In the genomic region with DNA sequence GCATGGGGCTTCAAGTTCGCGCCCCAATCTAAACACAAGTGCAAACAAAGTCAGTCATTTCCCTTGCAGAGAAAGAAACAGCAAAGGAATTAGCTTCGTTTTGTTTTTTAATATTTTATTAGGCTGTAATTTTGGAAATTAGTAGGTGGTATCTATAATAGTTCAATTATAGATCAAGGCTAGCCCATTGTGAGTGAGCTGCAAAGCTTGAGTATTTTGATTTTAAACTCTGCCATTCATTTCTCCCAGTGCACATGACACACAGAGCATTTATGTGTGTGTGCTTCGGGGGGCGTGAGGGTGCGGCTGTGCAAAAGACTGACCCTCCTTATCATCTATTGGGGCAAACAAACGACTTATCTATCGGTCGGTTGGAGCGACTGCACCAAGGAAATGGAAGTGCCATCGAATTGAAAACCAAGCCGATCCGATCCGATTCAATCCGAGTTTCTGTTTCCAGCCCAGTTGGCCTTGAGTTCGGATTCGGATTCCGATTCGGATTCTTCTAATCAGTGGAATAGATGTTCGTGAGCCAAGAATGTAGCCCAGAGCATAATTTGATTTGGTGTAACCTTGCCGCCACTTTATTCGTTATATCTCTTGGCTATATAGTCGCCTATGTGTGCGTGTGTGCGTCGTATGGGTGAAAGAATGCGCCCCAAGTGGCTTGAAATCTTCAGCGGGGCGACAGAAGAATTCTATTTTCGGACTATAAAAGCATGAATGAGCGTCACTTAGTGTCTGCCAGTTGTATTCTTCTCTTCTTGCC, we compare ENCODE assay signal across 3 fruit fly cellular contexts.
TF ChIP-seq lines count a peak whose summit lies in the region.

No protein-coding gene starts in this region.

TF ChIP-seq in whole organism, adult, 20 proteins besides CTCF, POLR2A, EP300 and RAD21 (continued from another document):
- TF ChIP-seq cnc (optimal IDR thresholded peaks at IDR 0.05; lab: Kevin White, UChicago) (no peak), toe (GFP tag; optimal IDR thresholded peaks at IDR 0.05; lab: Kevin White, UChicago) (peak; percentile 47), CG14711 (tag; optimal IDR thresholded peaks at IDR 0.05; lab: Kevin White, UChicago) (peak; percentile 49)
TF ChIP-seq in whole organism, adult: peak in this region for 9.

TF ChIP-seq in whole organism, embryonic, 481 proteins besides CTCF, POLR2A, EP300 and RAD21 (continued from another document and continues in another):
- TF ChIP-seq corto (GFP tag; optimal IDR thresholded peaks at IDR 0.05; lab: Kevin White, UChicago) (no peak), sd (tag; optimal IDR thresholded peaks at IDR 0.05; lab: Kevin White, UChicago) (peak; percentile 94), sr (GFP tag; IDR thresholded peaks at IDR 0.05; lab: Robert Waterston, UW) (no peak), Max (GFP tag; optimal IDR thresholded peaks at IDR 0.05; lab: Kevin White, UChicago) (no peak), chinmo (GFP tag; IDR thresholded peaks at IDR 0.05; lab: Robert Waterston, UW; ENCODE audit: partially characterized antibody) (0 out of 4 replicates have a peak, but pooled peaks have one; percentile 68), CG5180 (GFP tag; optimal IDR thresholded peaks at IDR 0.05; lab: Kevin White, UChicago) (no peak), kni (GFP tag; optimal IDR thresholded peaks at IDR 0.05; lab: Kevin White, UChicago) (no peak), nau (GFP tag; optimal IDR thresholded peaks at IDR 0.05; lab: Kevin White, UChicago) (no peak), Doc3 (GFP tag; IDR thresholded peaks at IDR 0.05; lab: Robert Waterston, UW; ENCODE audit: partially characterized antibody) (no peak), peb (GFP tag; IDR thresholded peaks at IDR 0.05; lab: Robert Waterston, UW) (no peak), gt (GFP tag; IDR thresholded peaks at IDR 0.05; lab: Robert Waterston, UW) (no peak), klu (GFP tag; IDR thresholded peaks at IDR 0.05; lab: Robert Waterston, UW) (peak; percentile 18; the same call in 1 of the 2 replicates), lola (GFP tag; optimal IDR thresholded peaks at IDR 0.05; lab: Kevin White, UChicago) (no peak), pum (GFP tag; optimal IDR thresholded peaks at IDR 0.05; lab: Kevin White, UChicago) (peak; percentile 71), exex (tag; optimal IDR thresholded peaks at IDR 0.05; lab: Kevin White, UChicago) (no peak), CG16863 (GFP tag; optimal IDR thresholded peaks at IDR 0.05; lab: Kevin White, UChicago) (no peak), CG7987 (GFP tag; optimal IDR thresholded peaks at IDR 0.05; lab: Kevin White, UChicago) (no peak), Chrac-16 (GFP tag; optimal IDR thresholded peaks at IDR 0.05; lab: Kevin White, UChicago) (no peak), pnt (GFP tag; optimal IDR thresholded peaks at IDR 0.05; lab: Kevin White, UChicago) (peak; percentile 37), CG14965 (GFP tag; optimal IDR thresholded peaks at IDR 0.05; lab: Kevin White, UChicago; ENCODE audit: borderline replicate concordance) (no peak), otp (GFP tag; IDR thresholded peaks at IDR 0.05; lab: Robert Waterston, UW) (no peak), Hr3 (GFP tag; optimal IDR thresholded peaks at IDR 0.05; lab: Kevin White, UChicago) (peak; percentile 10), yki (optimal IDR thresholded peaks at IDR 0.05; lab: Kevin White, UChicago) (no peak), bbx (GFP tag; IDR thresholded peaks at IDR 0.05; lab: Robert Waterston, UW; ENCODE audit: partially characterized antibody) (no peak), maf-S (GFP tag; optimal IDR thresholded peaks at IDR 0.05; lab: Kevin White, UChicago) (no peak), CG15073 (GFP tag; optimal IDR thresholded peaks at IDR 0.05; lab: Kevin White, UChicago) (no peak), Dp (GFP tag; optimal IDR thresholded peaks at IDR 0.05; lab: Kevin White, UChicago) (no peak), CG15601 (tag; optimal IDR thresholded peaks at IDR 0.05; lab: Kevin White, UChicago) (no peak), tx (GFP tag; optimal IDR thresholded peaks at IDR 0.05; lab: Kevin White, UChicago) (no peak), Poxn (GFP tag; IDR thresholded peaks at IDR 0.05; lab: Robert Waterston, UW) (no peak), vfl (GFP tag; optimal IDR thresholded peaks at IDR 0.05; lab: Kevin White, UChicago) (no peak), MESR4 (GFP tag; optimal IDR thresholded peaks at IDR 0.05; lab: Kevin White, UChicago) (no peak), Optix (GFP tag; IDR thresholded peaks at IDR 0.05; lab: Robert Waterston, UW) (0 out of 3 replicates have a peak, but pooled peaks have one; percentile 47), CG17568 (GFP tag; optimal IDR thresholded peaks at IDR 0.05; lab: Kevin White, UChicago) (no peak), CG5953 (GFP tag; IDR thresholded peaks at IDR 0.05; lab: Robert Waterston, UW) (no peak), crp (GFP tag; optimal IDR thresholded peaks at IDR 0.05; lab: Kevin White, UChicago) (peak in 1 of 2 experiments; percentile 8), CG1603 (tag; optimal IDR thresholded peaks at IDR 0.05; lab: Kevin White, UChicago) (peak; percentile 26), unpg (GFP tag; optimal IDR thresholded peaks at IDR 0.05; lab: Kevin White, UChicago) (peak; percentile 29), CG15696 (tag; optimal IDR thresholded peaks at IDR 0.05; lab: Kevin White, UChicago) (no peak), Nf-YB (GFP tag; optimal IDR thresholded peaks at IDR 0.05; lab: Kevin White, UChicago) (no peak), az2 (GFP tag; optimal IDR thresholded peaks at IDR 0.05; lab: Kevin White, UChicago) (no peak), CG12391 (tag; optimal IDR thresholded peaks at IDR 0.05; lab: Kevin White, UChicago) (peak; percentile 29), HLHmδ (GFP tag; optimal IDR thresholded peaks at IDR 0.05; lab: Kevin White, UChicago) (no peak), CG7839 (tag; optimal IDR thresholded peaks at IDR 0.05; lab: Kevin White, UChicago) (peak; percentile 50), CG1233 (GFP tag; optimal IDR thresholded peaks at IDR 0.05; lab: Kevin White, UChicago) (no peak), ash1 (GFP tag; optimal IDR thresholded peaks at IDR 0.05; lab: Kevin White, UChicago) (no peak), HmgZ (tag; optimal IDR thresholded peaks at IDR 0.05; lab: Kevin White, UChicago) (no peak), HLH54F (GFP tag; optimal IDR thresholded peaks at IDR 0.05; lab: Kevin White, UChicago) (no peak), CG18262 (tag; optimal IDR thresholded peaks at IDR 0.05; lab: Kevin White, UChicago) (peak; percentile 38), NK7.1 (GFP tag; optimal IDR thresholded peaks at IDR 0.05; lab: Kevin White, UChicago) (no peak), stc (GFP tag; IDR thresholded peaks at IDR 0.05; lab: Robert Waterston, UW) (peak; percentile 31; the same call in 1 of the 2 replicates), CG1792 (GFP tag; optimal IDR thresholded peaks at IDR 0.05; lab: Kevin White, UChicago) (no peak), Taf1 (GFP tag; IDR thresholded peaks at IDR 0.05; lab: Robert Waterston, UW) (no peak), ro (GFP tag; IDR thresholded peaks at IDR 0.05; lab: Robert Waterston, UW) (no peak), CG10209 (GFP tag; optimal IDR thresholded peaks at IDR 0.05; lab: Kevin White, UChicago) (peak; percentile 8), CG8944 (GFP tag; optimal IDR thresholded peaks at IDR 0.05; lab: Kevin White, UChicago) (no peak), CG11504 (tag; optimal IDR thresholded peaks at IDR 0.05; lab: Kevin White, UChicago) (peak; percentile 57), tup (GFP tag; optimal IDR thresholded peaks at IDR 0.05; lab: Kevin White, UChicago) (no peak), CG15011 (GFP tag; optimal IDR thresholded peaks at IDR 0.05; lab: Kevin White, UChicago) (no peak), CG6791 (GFP tag; IDR thresholded peaks at IDR 0.05; lab: Robert Waterston, UW; ENCODE audit: partially characterized antibody) (no peak)

TF ChIP-seq in whole organism, prepupa, 60 proteins besides CTCF, POLR2A, EP300 and RAD21 (continued from another document):
- TF ChIP-seq pdm3 (GFP tag; optimal IDR thresholded peaks at IDR 0.05; lab: Kevin White, UChicago) (peak; percentile 21), Met (GFP tag; optimal IDR thresholded peaks at IDR 0.05; lab: Kevin White, UChicago) (no peak), CG9139 (GFP tag; optimal IDR thresholded peaks at IDR 0.05; lab: Kevin White, UChicago) (no peak), Hr39 (GFP tag; optimal IDR thresholded peaks at IDR 0.05; lab: Kevin White, UChicago) (no peak), Lpt (GFP tag; optimal IDR thresholded peaks at IDR 0.05; lab: Kevin White, UChicago) (no peak), fkh (GFP tag; optimal IDR thresholded peaks at IDR 0.05; lab: Kevin White, UChicago) (peak; percentile 14), Gug (GFP tag; IDR thresholded peaks at IDR 0.05; lab: Robert Waterston, UW) (peak; percentile 57; the same call in 1 of the 2 replicates), CG31627 (GFP tag; optimal IDR thresholded peaks at IDR 0.05; lab: Kevin White, UChicago) (no peak), CG3919 (GFP tag; optimal IDR thresholded peaks at IDR 0.05; lab: Kevin White, UChicago) (peak; percentile 4), Eip93F (GFP tag; optimal IDR thresholded peaks at IDR 0.05; lab: Kevin White, UChicago) (no peak), vri (GFP tag; optimal IDR thresholded peaks at IDR 0.05; lab: Kevin White, UChicago) (no peak), net (GFP tag; optimal IDR thresholded peaks at IDR 0.05; lab: Kevin White, UChicago) (no peak), lz (GFP tag; optimal IDR thresholded peaks at IDR 0.05; lab: Kevin White, UChicago) (peak; percentile 3), Eip75B (GFP tag; optimal IDR thresholded peaks at IDR 0.05; lab: Kevin White, UChicago) (no peak), CG11762 (GFP tag; optimal IDR thresholded peaks at IDR 0.05; lab: Kevin White, UChicago; ENCODE audit: insufficient read depth) (no peak), CG10631 (GFP tag; optimal IDR thresholded peaks at IDR 0.05; lab: Kevin White, UChicago) (no peak), CG10669 (GFP tag; optimal IDR thresholded peaks at IDR 0.05; lab: Kevin White, UChicago) (no peak), Blimp-1 (GFP tag; optimal IDR thresholded peaks at IDR 0.05; lab: Kevin White, UChicago) (no peak), CG32006 (GFP tag; optimal IDR thresholded peaks at IDR 0.05; lab: Kevin White, UChicago) (peak; percentile 72), CG6792 (GFP tag; optimal IDR thresholded peaks at IDR 0.05; lab: Kevin White, UChicago) (no peak), Sox102F (GFP tag; optimal IDR thresholded peaks at IDR 0.05; lab: Kevin White, UChicago) (no peak), cyc (GFP tag; optimal IDR thresholded peaks at IDR 0.05; lab: Kevin White, UChicago) (no peak), CG6808 (GFP tag; optimal IDR thresholded peaks at IDR 0.05; lab: Kevin White, UChicago) (no peak), CG6854 (GFP tag; optimal IDR thresholded peaks at IDR 0.05; lab: Kevin White, UChicago) (no peak), Sox15 (GFP tag; optimal IDR thresholded peaks at IDR 0.05; lab: Kevin White, UChicago) (no peak), Hr4 (GFP tag; optimal IDR thresholded peaks at IDR 0.05; lab: Kevin White, UChicago) (peak; percentile 73), CG6276 (GFP tag; optimal IDR thresholded peaks at IDR 0.05; lab: Kevin White, UChicago) (peak; percentile 46), spab (GFP tag; optimal IDR thresholded peaks at IDR 0.05; lab: Kevin White, UChicago) (no peak), CG11902 (GFP tag; optimal IDR thresholded peaks at IDR 0.05; lab: Kevin White, UChicago) (no peak), esn (GFP tag; optimal IDR thresholded peaks at IDR 0.05; lab: Kevin White, UChicago) (no peak), Hr38 (GFP tag; optimal IDR thresholded peaks at IDR 0.05; lab: Kevin White, UChicago) (no peak), CG11294 (GFP tag; IDR thresholded peaks at IDR 0.05; lab: Robert Waterston, UW) (peak; percentile 53; the same call in 1 of the 2 replicates), salr (GFP tag; optimal IDR thresholded peaks at IDR 0.05; lab: Kevin White, UChicago) (no peak), CG8632 (GFP tag; optimal IDR thresholded peaks at IDR 0.05; lab: Kevin White, UChicago) (no peak), CG8319 (GFP tag; optimal IDR thresholded peaks at IDR 0.05; lab: Kevin White, UChicago) (no peak), topi (GFP tag; optimal IDR thresholded peaks at IDR 0.05; lab: Kevin White, UChicago) (no peak), CG34406 (GFP tag; optimal IDR thresholded peaks at IDR 0.05; lab: Kevin White, UChicago) (no peak), CG8119 (GFP tag; IDR thresholded peaks at IDR 0.05; lab: Robert Waterston, UW) (peak; percentile 52), Sox14 (GFP tag; optimal IDR thresholded peaks at IDR 0.05; lab: Kevin White, UChicago) (peak; percentile 24), CG6163 (GFP tag; IDR thresholded peaks at IDR 0.05; lab: Robert Waterston, UW) (peak; percentile 53; the same call in 1 of the 3 replicates), svp (GFP tag; lab: Kevin White, UChicago) (peak; percentile 75), achi (GFP tag; optimal IDR thresholded peaks at IDR 0.05; lab: Kevin White, UChicago) (no peak)
TF ChIP-seq in whole organism, prepupa: peak in this region for 19.
